Fruit fly (Drosophila melanogaster) whole organism, wandering third instar larva: ENCODE measurements around the gene CG12481.

Experiments
- Dfd ChIP-seq: fragments of >200 bp; optimal IDR thresholded peaks from 2 replicates; lab custom pipeline; 2017; ENCODE audit warnings: missing biosample characterization, missing genetic modification characterization
- Myc ChIP-seq: fragments of >200 bp; optimal IDR thresholded peaks from 2 replicates; lab custom pipeline; 2017
- OdsH ChIP-seq: fragments of 200-800 bp; sonication (Bioruptor generic); optimal IDR thresholded peaks from 2 replicates; lab custom pipeline; 2016; ENCODE audit warnings: missing biosample characterization, mild to moderate bottlenecking, missing genetic modification characterization
- br ChIP-seq: fragments of 200-800 bp; sonication (Bioruptor generic); optimal IDR thresholded peaks from 2 replicates; lab custom pipeline; 2016; ENCODE audit warnings: missing biosample characterization, missing genetic modification characterization
- brk ChIP-seq: fragments of 200-800 bp; sonication (Bioruptor generic); optimal IDR thresholded peaks from 2 replicates; lab custom pipeline; 2016; ENCODE audit warnings: missing biosample characterization, mild to moderate bottlenecking, missing genetic modification characterization
- dl ChIP-seq, 2 experiments: fragments of 175-275, 200-275 bp in 1 of 2; fragments of 200-275 bp in 1 of 2; sonication (Bioruptor generic); optimal IDR thresholded peaks; lab custom pipeline; 2018; ENCODE audit warnings: mild to moderate bottlenecking in 2 of 2, missing biosample characterization in 2 of 2, missing genetic modification characterization in 2 of 2, moderate library complexity in 2 of 2; ENCODE audit not compliant: partially characterized antibody in 2 of 2, insufficient read depth in 1 of 2
- h ChIP-seq: fragments of 200-800 bp; sonication (Bioruptor generic); optimal IDR thresholded peaks from 3 replicates; lab custom pipeline; 2016; ENCODE audit warnings: missing biosample characterization, mild to moderate bottlenecking, missing genetic modification characterization
- psq ChIP-seq: fragments of 200-800 bp; sonication (Bioruptor generic); optimal IDR thresholded peaks from 3 replicates; lab custom pipeline; 2017; ENCODE audit warnings: missing biosample characterization, mild to moderate bottlenecking, missing genetic modification characterization, moderate library complexity

DNA sequence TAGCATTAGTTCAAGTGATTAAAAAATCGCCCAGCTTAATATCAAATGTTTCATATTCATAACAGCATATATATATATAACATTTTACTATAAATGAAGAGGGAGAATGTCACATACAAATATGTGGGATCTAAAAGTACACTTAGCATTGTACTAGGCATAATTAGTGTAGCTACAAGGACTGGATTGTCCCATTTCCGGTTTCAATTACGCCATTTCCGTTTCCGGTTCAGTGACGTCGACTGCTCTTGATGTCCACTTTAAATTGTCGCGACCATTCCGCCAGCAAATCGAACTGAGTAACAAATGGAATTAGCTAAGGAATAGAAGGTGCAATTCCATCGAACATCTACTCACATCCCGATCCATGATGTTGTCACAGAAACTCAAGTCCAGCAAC is 47.4 kb downstream of the CG12481 start:
- TF ChIP-seq dl (GFP tag; optimal IDR thresholded peaks at IDR 0.05; lab: Kevin White, UChicago; ENCODE audit: insufficient read depth in 1 of 2, partially characterized antibody in 2 of 2) (no peak), h (GFP tag; lab: Kevin White, UChicago) (no peak), OdsH (GFP tag; lab: Kevin White, UChicago) (no peak), br (GFP tag; lab: Kevin White, UChicago) (no peak), brk (GFP tag; lab: Kevin White, UChicago) (no peak), Dfd (GFP tag; lab: Kevin White, UChicago) (no peak), Myc (no peak), psq (GFP tag; lab: Kevin White, UChicago) (no peak)
